Worm (Caenorhabditis elegans) whole organism, early embryonic: ENCODE results near the gene C06B8.3.

Experiments
- B0310.2 ChIP-seq: sonication (generic microtip); optimal IDR thresholded peaks from 2 replicates; lab custom pipeline; 2016; ENCODE audit warnings: mild to moderate bottlenecking, missing genetic modification characterization, missing compliant biosample characterization
- F13C5.2 ChIP-seq: sonication (generic microtip); optimal IDR thresholded peaks from 2 replicates; lab custom pipeline; 2017; ENCODE audit warnings: mild to moderate bottlenecking, missing genetic modification characterization, inconsistent platforms, missing compliant biosample characterization
- aly-1 ChIP-seq: sonication (generic microtip); optimal IDR thresholded peaks from 2 replicates; lab custom pipeline; 2016; ENCODE audit warnings: missing genetic modification characterization, missing compliant biosample characterization
- ama-1 ChIP-seq: fragments of 150-350 bp; optimal IDR thresholded peaks from 2 replicates; lab custom pipeline; 2014
- ceh-13 ChIP-seq: fragments of 200-800 bp; sonication (Bioruptor generic); optimal IDR thresholded peaks from 2 replicates; lab custom pipeline; 2018; ENCODE audit warnings: mild to moderate bottlenecking, missing genetic modification characterization, missing compliant biosample characterization
- ceh-36 ChIP-seq: sonication (generic microtip); optimal IDR thresholded peaks from 2 replicates; lab custom pipeline; 2016; ENCODE audit warnings: missing genetic modification characterization, inconsistent platforms, missing compliant biosample characterization
- ets-7 ChIP-seq: sonication (generic microtip); optimal IDR thresholded peaks from 2 replicates; lab custom pipeline; 2016; ENCODE audit warnings: missing genotype, missing genetic modification characterization, missing compliant biosample characterization
- flt-1 ChIP-seq: fragments of 200-800 bp; sonication (Bioruptor generic); IDR thresholded peaks from 2 replicates; pipeline ENCODE4 v1.3.6; 2022; ENCODE audit warnings: missing genetic modification characterization, missing compliant biosample characterization
- hmbx-1 ChIP-seq: sonication (generic microtip); optimal IDR thresholded peaks from 2 replicates; lab custom pipeline; 2016; ENCODE audit warnings: mild to moderate bottlenecking, missing genetic modification characterization, missing compliant biosample characterization
- hmg-4 ChIP-seq: fragments of 200-800 bp; sonication (Bioruptor generic); optimal IDR thresholded peaks from 2 replicates; lab custom pipeline; 2018; ENCODE audit warnings: mild to moderate bottlenecking, missing genetic modification characterization, missing compliant biosample characterization
- hnd-1 ChIP-seq: sonication (generic microtip); optimal IDR thresholded peaks from 2 replicates; lab custom pipeline; 2016; ENCODE audit warnings: missing genetic modification characterization, missing compliant biosample characterization
- pes-1 ChIP-seq: fragments of 200-800 bp; sonication (Bioruptor generic); IDR thresholded peaks from 2 replicates; pipeline ENCODE4 v1.3.6; 2022; ENCODE audit warnings: missing genetic modification reagents, missing genetic modification characterization, missing compliant biosample characterization
- scrt-1 ChIP-seq: fragments of 200-800 bp; sonication (Bioruptor generic); IDR thresholded peaks from 2 replicates; pipeline ENCODE4 v1.3.6; 2022; ENCODE audit warnings: missing genetic modification characterization, missing compliant biosample characterization
- sea-1 ChIP-seq: fragments of 200-800 bp; sonication (Bioruptor generic); conservative IDR thresholded peaks from 2 replicates; pipeline ENCODE4 v1.3.6; 2022; ENCODE audit warnings: missing genetic modification characterization, missing compliant biosample characterization
- tbx-11 ChIP-seq: fragments of 200-800 bp; sonication (Bioruptor generic); IDR thresholded peaks from 2 replicates; pipeline ENCODE4 v1.3.6; 2022; ENCODE audit warnings: missing genetic modification characterization, missing compliant biosample characterization
- tbx-37 ChIP-seq: fragments of 200-800 bp; sonication (Bioruptor generic); conservative IDR thresholded peaks from 2 replicates; pipeline ENCODE4 v1.3.6; 2022; ENCODE audit warnings: missing genetic modification reagents, missing genetic modification characterization, missing compliant biosample characterization
- tra-4 ChIP-seq: sonication (generic microtip); optimal IDR thresholded peaks from 2 replicates; lab custom pipeline; 2017; ENCODE audit warnings: missing genetic modification characterization, missing compliant biosample characterization

The C06B8.3 gene

DNA sequence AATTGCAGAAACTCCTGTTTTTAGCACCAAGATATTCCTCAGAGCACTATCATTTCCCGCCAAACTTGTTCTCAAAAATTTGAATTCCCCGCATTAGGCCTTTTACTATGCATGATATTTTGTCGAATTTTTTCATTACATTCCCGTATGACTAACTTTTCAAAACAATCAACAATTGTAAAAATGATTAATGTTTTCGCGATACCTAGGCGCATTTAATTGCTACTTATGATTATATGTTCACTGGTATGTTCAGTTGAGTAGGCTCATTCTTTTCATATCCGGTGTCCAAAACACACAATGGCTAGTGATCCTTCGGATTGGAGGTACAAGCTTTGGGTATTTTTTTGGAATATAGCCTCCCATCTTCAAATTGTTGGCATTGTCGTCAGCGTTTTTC, 3.3 kb upstream of the C06B8.3 start, which contains the start of gene srw-21:
TSS of gene srw-21 (plus strand) at position 301 of the 400 bp plus-strand sequence.
- TF ChIP-seq tbx-11 (GFP tag; lab: Robert Waterston, UW) (no peak), scrt-1 (GFP tag; lab: Robert Waterston, UW) (no peak), ama-1 (no peak), hnd-1 (tag; lab: Kevin White, UChicago) (no peak), tra-4 (tag; lab: Kevin White, UChicago) (no peak), sea-1 (GFP tag; lab: Robert Waterston, UW) (no peak)

DNA sequence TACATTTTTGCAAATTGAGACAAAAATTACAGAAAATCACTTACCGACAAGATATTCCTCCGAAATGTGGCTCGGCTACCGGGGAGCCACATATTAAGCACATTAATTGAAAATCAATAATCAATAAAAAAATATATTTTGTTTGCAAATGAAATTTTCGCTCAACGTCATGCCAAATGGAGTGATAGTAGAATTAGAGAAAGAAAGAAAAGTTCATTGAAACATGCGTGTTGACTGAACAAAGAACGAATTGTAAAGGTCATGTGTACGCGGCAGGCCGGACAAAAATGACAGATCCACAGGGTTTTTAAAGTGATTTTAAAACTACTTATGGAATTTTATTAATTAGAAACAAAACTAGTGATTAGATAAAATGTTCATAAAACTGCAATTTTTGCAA, 874 bp downstream of the C06B8.3 start:
- TF ChIP-seq ceh-13 (no peak), sea-1 (GFP tag; lab: Robert Waterston, UW) (no peak), tbx-37 (GFP tag; lab: Robert Waterston, UW) (no peak), F13C5.2 (tag; lab: Kevin White, UChicago) (no peak), pes-1 (no peak), aly-1 (tag; lab: Kevin White, UChicago) (no peak), hmbx-1 (tag; lab: Kevin White, UChicago) (no peak), flt-1 (GFP tag; lab: Robert Waterston, UW) (no peak), tbx-11 (GFP tag; lab: Robert Waterston, UW) (no peak), ets-7 (tag; lab: Kevin White, UChicago) (no peak), scrt-1 (GFP tag; lab: Robert Waterston, UW) (no peak), tra-4 (tag; lab: Kevin White, UChicago) (no peak)

DNA sequence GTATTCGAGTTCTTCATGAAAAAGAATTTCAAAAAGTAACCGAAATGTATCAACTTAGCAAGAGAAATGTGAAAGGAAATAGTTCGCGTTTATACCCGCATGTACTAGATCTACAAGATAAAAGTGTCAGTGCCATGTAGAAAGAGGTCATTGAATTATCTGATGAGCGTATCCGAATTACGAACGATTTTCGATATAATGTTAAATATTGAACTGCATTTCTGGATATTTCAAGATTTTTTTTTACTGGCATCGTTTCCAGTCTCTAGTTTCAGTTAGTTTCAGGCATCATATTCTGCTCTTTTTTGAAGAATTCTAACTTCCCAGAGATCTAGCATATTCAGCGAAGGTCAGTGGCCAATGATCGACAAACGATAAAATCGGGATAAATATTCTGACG, 3.1 kb downstream of the C06B8.3 start, which contains the start of gene nhr-150:
TSS of gene nhr-150 (minus strand) at position 92 of the 400 bp plus-strand sequence.
- TF ChIP-seq F13C5.2 (tag; lab: Kevin White, UChicago) (no peak), flt-1 (GFP tag; lab: Robert Waterston, UW) (no peak), scrt-1 (GFP tag; lab: Robert Waterston, UW) (no peak), hmbx-1 (tag; lab: Kevin White, UChicago) (no peak), tra-4 (tag; lab: Kevin White, UChicago) (no peak), B0310.2 (tag; lab: Kevin White, UChicago) (no peak), ama-1 (no peak), tbx-11 (GFP tag; lab: Robert Waterston, UW) (no peak), sea-1 (GFP tag; lab: Robert Waterston, UW) (no peak), pes-1 (no peak), aly-1 (tag; lab: Kevin White, UChicago) (no peak), ceh-36 (tag; lab: Kevin White, UChicago) (no peak), hmg-4 (GFP tag; lab: Kevin White, UChicago) (no peak), ceh-13 (no peak), tbx-37 (GFP tag; lab: Robert Waterston, UW) (no peak), ets-7 (tag; lab: Kevin White, UChicago) (no peak), hnd-1 (tag; lab: Kevin White, UChicago) (no peak)

DNA sequence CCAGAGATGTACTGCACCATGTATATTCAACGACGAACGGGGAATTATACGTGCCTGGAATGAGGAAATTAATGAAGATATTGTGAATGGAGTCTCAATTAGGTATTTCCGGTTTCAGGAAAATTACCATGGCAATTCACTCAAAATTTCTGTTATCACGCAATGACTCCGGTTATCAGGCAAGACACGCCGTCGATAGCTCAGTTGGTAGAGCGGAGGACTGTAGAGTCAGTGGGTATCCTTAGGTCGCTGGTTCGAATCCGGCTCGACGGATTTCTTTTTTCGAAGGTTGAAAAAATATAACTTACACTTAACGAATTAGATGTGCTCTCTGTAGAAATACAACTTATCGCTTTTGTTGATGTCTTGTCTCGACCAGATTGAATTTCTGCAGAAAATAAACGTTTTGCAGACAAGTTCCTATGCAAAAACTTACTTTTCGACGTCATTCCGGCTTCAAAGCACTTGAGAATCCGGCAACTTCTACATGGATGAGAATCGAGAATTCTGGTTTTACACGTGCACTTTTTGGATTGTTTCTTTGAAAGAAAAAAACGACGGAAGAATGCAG, 3.8 kb downstream of the C06B8.3 start:
- TF ChIP-seq sea-1 (GFP tag; lab: Robert Waterston, UW) (no peak), ceh-36 (tag; lab: Kevin White, UChicago) (no peak), F13C5.2 (tag; lab: Kevin White, UChicago) (no peak), tbx-11 (GFP tag; lab: Robert Waterston, UW) (no peak), scrt-1 (GFP tag; lab: Robert Waterston, UW) (no peak), B0310.2 (tag; lab: Kevin White, UChicago) (no peak), ets-7 (tag; lab: Kevin White, UChicago) (no peak), aly-1 (tag; lab: Kevin White, UChicago) (no peak), hmbx-1 (tag; lab: Kevin White, UChicago) (no peak), hnd-1 (tag; lab: Kevin White, UChicago) (no peak), tra-4 (tag; lab: Kevin White, UChicago) (no peak), ceh-13 (no peak), flt-1 (GFP tag; lab: Robert Waterston, UW) (no peak), hmg-4 (GFP tag; lab: Kevin White, UChicago) (no peak), ama-1 (no peak), tbx-37 (GFP tag; lab: Robert Waterston, UW) (no peak), pes-1 (no peak)

DNA sequence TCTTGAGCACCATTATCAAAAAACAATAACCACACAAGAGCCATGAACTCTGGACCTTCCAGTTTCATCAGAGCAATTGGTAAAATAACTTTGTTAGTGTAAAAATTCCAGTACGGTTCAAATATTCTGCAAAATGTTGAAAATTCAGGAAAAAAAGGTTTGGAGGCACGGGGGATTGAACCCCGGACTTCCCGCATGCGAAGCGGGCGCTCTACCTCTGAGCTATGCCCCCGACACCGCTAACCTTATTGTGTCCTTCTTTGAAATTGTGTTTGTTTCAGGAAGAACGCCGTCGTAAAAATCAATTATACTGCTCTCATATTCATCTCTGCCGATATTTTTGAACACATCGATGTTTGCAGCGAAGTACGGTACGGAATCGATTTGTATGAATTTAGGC, 4.6 kb downstream of the C06B8.3 start:
- TF ChIP-seq pes-1 = no peak
- TF ChIP-seq B0310.2 (tag; lab: Kevin White, UChicago) = no peak
- TF ChIP-seq tbx-11 (GFP tag; lab: Robert Waterston, UW) = no peak
- TF ChIP-seq hnd-1 (tag; lab: Kevin White, UChicago) = no peak
- no peak for TF ChIP-seq aly-1 (tag; lab: Kevin White, UChicago)
- TF ChIP-seq sea-1 (GFP tag; lab: Robert Waterston, UW) = no peak
- no peak for TF ChIP-seq tbx-37 (GFP tag; lab: Robert Waterston, UW)
- TF ChIP-seq tra-4 (tag; lab: Kevin White, UChicago) = no peak
- TF ChIP-seq scrt-1 (GFP tag; lab: Robert Waterston, UW) = no peak
- no peak for TF ChIP-seq ceh-13

DNA sequence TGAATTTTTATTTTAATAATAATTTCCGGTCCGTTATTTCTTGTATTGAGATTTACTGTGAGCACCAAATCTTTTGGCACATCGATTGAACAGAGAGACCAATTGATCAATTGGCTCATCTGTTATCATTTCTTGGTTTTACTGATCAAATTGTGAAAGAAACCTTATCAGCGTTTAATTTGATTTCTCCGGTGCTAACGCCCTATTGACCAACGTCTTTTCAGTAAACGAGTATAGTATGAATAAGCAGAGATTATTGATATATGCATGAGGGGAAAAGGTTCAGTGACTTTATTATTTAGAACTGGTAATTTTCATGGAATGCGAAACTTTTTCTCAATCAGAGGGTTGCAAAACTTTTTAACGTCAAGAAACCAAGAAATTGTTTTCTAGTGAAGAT, 5.3 kb downstream of the C06B8.3 start:
- no peak for TF ChIP-seq ama-1
- no peak for TF ChIP-seq aly-1 (tag; lab: Kevin White, UChicago)
- TF ChIP-seq pes-1 = no peak
- no peak for TF ChIP-seq ceh-13
- no peak for TF ChIP-seq tbx-37 (GFP tag; lab: Robert Waterston, UW)
- TF ChIP-seq F13C5.2 (tag; lab: Kevin White, UChicago) = no peak
- no peak for TF ChIP-seq ceh-36 (tag; lab: Kevin White, UChicago)

DNA sequence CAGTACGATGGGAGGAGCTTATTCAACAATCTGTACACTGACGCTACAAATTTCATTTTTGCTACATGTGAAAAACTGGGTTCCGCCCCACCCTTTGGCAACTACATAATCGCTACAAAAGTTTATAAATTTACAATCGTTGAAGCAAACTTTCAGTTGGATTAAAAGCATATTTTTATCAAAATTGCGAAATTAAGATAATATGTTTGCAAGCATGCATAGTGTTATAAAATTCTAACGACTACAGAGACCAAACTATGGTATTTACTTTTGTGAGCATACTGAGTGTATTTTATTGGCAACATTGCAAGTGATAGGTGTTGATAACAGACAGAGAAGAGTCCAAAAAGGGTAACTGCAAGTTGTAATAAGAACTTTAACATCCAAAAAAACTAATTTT, 5.8 kb downstream of the C06B8.3 start, which contains the start of gene C06B8.2:
TSS of gene C06B8.2 (minus strand) at position 153 of the 400 bp plus-strand sequence.
- TF ChIP-seq ets-7 (tag; lab: Kevin White, UChicago) (no peak), F13C5.2 (tag; lab: Kevin White, UChicago) (no peak), flt-1 (GFP tag; lab: Robert Waterston, UW) (no peak), sea-1 (GFP tag; lab: Robert Waterston, UW) (no peak), ceh-36 (tag; lab: Kevin White, UChicago) (no peak), tra-4 (tag; lab: Kevin White, UChicago) (no peak), scrt-1 (GFP tag; lab: Robert Waterston, UW) (no peak), ceh-13 (no peak), pes-1 (no peak), B0310.2 (tag; lab: Kevin White, UChicago) (no peak), hnd-1 (tag; lab: Kevin White, UChicago) (no peak), hmg-4 (GFP tag; lab: Kevin White, UChicago) (no peak), hmbx-1 (tag; lab: Kevin White, UChicago) (no peak), ama-1 (no peak)
